Fruit fly (Drosophila melanogaster): Measurements from ENCODE around the gene CG16853.

DNA sequence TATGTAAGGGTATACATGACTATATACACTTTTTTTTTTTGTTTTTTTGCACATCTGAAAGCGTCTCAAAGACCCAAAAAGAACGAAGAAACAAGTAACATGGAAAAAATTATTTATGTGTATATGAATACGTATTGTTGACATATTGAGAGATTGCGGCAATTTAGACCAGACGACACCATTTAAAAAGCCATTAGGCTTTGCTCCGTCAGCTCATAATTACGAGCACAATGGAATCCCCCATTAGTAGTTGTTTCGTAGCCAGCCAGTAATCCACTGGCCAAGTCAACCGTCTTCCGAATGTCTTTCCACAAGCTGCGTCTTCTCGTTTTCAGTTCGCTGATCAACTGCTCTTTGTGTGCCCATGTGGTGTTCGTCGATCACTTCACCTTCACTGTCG is 14.5 kb upstream of the CG16853 start, which contains the start of gene CG33640:
- TF ChIP-seq h (optimal IDR thresholded peaks at IDR 0.05) (no peak), Myc (optimal IDR thresholded peaks at IDR 0.05) (no peak), psq (optimal IDR thresholded peaks at IDR 0.05) (no peak), ttk (optimal IDR thresholded peaks at IDR 0.05) (no peak)
